Worm (Caenorhabditis elegans): Measurements from ENCODE around the gene rde-4.

Gene rde-4

DNA sequence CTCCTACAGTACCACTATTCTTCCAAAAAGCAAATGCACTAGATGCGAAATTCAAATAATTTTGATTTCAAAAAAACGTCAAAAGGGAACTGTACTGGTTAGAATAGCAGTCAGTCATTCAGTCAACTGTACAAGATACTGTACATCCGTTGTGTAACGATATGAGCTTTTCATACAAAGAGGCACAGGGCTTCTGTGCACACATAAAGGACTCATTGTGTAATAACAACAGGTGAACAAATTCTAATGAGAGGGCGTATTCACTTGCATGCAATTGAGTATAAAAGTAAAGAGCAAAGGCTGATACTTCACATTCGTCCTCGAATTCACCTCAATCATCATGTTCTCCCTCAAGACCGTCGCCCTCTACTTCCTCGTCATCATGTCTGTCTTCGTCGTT, 21.0 kb downstream of the rde-4 start, which contains the start of gene dod-6:
dod-6 (plus strand) TSS at position 301 of the 400 bp plus-strand sequence.
- TF ChIP-seq dve-1 (tag; optimal IDR thresholded peaks at IDR 0.05) (no peak), nhr-11 (tag; optimal IDR thresholded peaks at IDR 0.05) (no peak), fkh-10 (GFP tag; optimal IDR thresholded peaks at IDR 0.05) (no peak), hlh-8 (tag; optimal IDR thresholded peaks at IDR 0.05) (no peak)

- TF ChIP-seq hlh-13 (GFP tag; optimal IDR thresholded peaks at IDR 0.05) (no peak), fax-1 (tag; optimal IDR thresholded peaks at IDR 0.05) (no peak), tbx-2 (tag; optimal IDR thresholded peaks at IDR 0.05) (no peak), elt-2 (tag; optimal IDR thresholded peaks at IDR 0.05) (peak; percentile 82)
Observed at ce11 chrIII:10196796-10197195, 21.6 kb downstream of the rde-4 start.

DNA sequence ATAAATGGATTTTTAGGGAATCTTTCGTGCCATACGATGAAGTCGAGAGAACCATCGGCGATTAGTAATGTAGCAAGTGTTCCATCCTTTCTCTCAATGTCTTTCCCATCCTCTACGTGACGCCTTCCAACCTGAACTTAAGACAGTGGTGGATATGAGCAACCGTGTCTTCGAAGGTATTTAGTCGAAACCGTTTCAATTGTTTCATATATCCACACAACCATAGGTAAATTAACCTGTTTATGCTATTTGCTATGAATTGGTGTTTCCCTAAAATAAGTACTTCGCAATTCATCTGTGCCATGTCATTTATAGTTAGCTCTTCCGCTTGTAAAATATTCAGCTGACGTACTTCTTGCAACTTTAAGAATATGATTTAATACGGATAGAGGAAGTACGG, 22.5 kb downstream of the rde-4 start:
- no peak for TF ChIP-seq lim-6 (tag; optimal IDR thresholded peaks at IDR 0.05)
- no peak for TF ChIP-seq ztf-16 (tag; optimal IDR thresholded peaks at IDR 0.05)
- TF ChIP-seq unc-55 (GFP tag; optimal IDR thresholded peaks at IDR 0.05) = no peak
- no peak for TF ChIP-seq sox-2 (GFP tag; IDR thresholded peaks at IDR 0.05)
- TF ChIP-seq hlh-8 (tag; optimal IDR thresholded peaks at IDR 0.05) = no peak
- TF ChIP-seq sdc-2 (tag; optimal IDR thresholded peaks at IDR 0.05) = no peak
- TF ChIP-seq madf-2 (tag; optimal IDR thresholded peaks at IDR 0.05) = no peak
- TF ChIP-seq ceh-31 (tag; optimal IDR thresholded peaks at IDR 0.05) = no peak
- no peak for TF ChIP-seq ets-4 (tag; optimal IDR thresholded peaks at IDR 0.05)
- no peak for TF ChIP-seq npax-4 (tag; optimal IDR thresholded peaks at IDR 0.05)
- no peak for TF ChIP-seq eyg-1 (tag; optimal IDR thresholded peaks at IDR 0.05)
- no peak for TF ChIP-seq K02D7.2 (tag; optimal IDR thresholded peaks at IDR 0.05)
- TF ChIP-seq ama-1 (optimal IDR thresholded peaks at IDR 0.05) = no peak
- TF ChIP-seq gmeb-2 (tag; optimal IDR thresholded peaks at IDR 0.05) = no peak
- no peak for TF ChIP-seq ceh-14 (tag; optimal IDR thresholded peaks at IDR 0.05)
- no peak for TF ChIP-seq pros-1 (tag; optimal IDR thresholded peaks at IDR 0.05)
- TF ChIP-seq nfya-1 (tag; optimal IDR thresholded peaks at IDR 0.05) = no peak
- no peak for TF ChIP-seq elt-2 (tag; optimal IDR thresholded peaks at IDR 0.05)
- no peak for TF ChIP-seq sox-4 (tag; optimal IDR thresholded peaks at IDR 0.05)
- TF ChIP-seq pha-2 (tag; optimal IDR thresholded peaks at IDR 0.05) = no peak

- TF ChIP-seq ceh-22 (tag; optimal IDR thresholded peaks at IDR 0.05) (no peak), nhr-232 (tag; optimal IDR thresholded peaks at IDR 0.05) (no peak), nfya-1 (tag; optimal IDR thresholded peaks at IDR 0.05) (peak; percentile 48)
Observed at ce11 chrIII:10194569-10194968, 23.9 kb downstream of the rde-4 start.

ce11 chrIII:10188912-10189311, 29.5 kb downstream of the rde-4 start, which contains the start of gene epac-1:
TSS of gene epac-1 (plus strand) at chrIII:10189212.
- TF ChIP-seq sox-4 (tag; optimal IDR thresholded peaks at IDR 0.05) = no peak
- TF ChIP-seq ama-1 (optimal IDR thresholded peaks at IDR 0.05) = no peak
- TF ChIP-seq ceh-24 (tag; optimal IDR thresholded peaks at IDR 0.05) = no peak
- TF ChIP-seq K02D7.2 (tag; optimal IDR thresholded peaks at IDR 0.05) = no peak
- no peak for TF ChIP-seq hlh-6 (tag; optimal IDR thresholded peaks at IDR 0.05)
- TF ChIP-seq ceh-22 (tag; optimal IDR thresholded peaks at IDR 0.05) = no peak
- no peak for TF ChIP-seq pqm-1 (tag; optimal IDR thresholded peaks at IDR 0.05)
- TF ChIP-seq pros-1 (tag; optimal IDR thresholded peaks at IDR 0.05) = no peak
- TF ChIP-seq ztf-16 (tag; optimal IDR thresholded peaks at IDR 0.05) = no peak
- TF ChIP-seq unc-55 (GFP tag; optimal IDR thresholded peaks at IDR 0.05) = no peak
- TF ChIP-seq pha-4 (tag; optimal IDR thresholded peaks at IDR 0.05) = no peak
- TF ChIP-seq ceh-48 (tag; optimal IDR thresholded peaks at IDR 0.05) = no peak
- no peak for TF ChIP-seq eyg-1 (tag; optimal IDR thresholded peaks at IDR 0.05)
- TF ChIP-seq tbx-2 (tag; optimal IDR thresholded peaks at IDR 0.05) = no peak

DNA sequence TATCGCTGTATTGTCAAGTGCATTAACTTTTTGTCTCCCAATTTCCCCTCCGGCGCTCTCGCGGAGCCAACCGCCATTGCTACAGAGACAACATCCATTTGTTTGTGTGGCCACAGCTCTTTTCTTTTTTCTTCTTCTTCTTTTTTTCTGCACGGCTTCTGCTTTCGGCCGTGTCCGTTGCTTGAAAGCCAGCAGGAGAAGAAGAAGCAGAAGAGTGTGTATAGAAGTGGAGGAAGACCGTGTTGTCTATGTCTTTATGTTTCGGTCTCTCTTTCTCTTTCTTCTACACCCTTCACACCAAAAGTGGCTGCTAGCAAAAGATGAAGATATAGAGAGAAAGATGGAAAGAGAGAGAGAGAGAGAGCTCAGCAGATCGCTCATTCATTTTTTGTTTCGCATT, 30.6 kb downstream of the rde-4 start:
- TF ChIP-seq unc-42 (tag; optimal IDR thresholded peaks at IDR 0.05) (peak; percentile 68), ttx-3 (tag; optimal IDR thresholded peaks at IDR 0.05) (no peak)

Data from whole organism, late embryonic.